Worm (Caenorhabditis elegans): ENCODE results near the gene gpx-2.

- TF ChIP-seq nfya-1 (tag; optimal IDR thresholded peaks at IDR 0.05; ENCODE audit: borderline replicate concordance, insufficient read depth) (no peak), ama-1 (optimal IDR thresholded peaks at IDR 0.05) (no peak), ama-1 (GFP tag; optimal IDR thresholded peaks at IDR 0.05) (no peak), zim-3 (tag; optimal IDR thresholded peaks at IDR 0.05) (no peak), aptf-3 (GFP tag; IDR thresholded peaks at IDR 0.05) (no peak), hlh-26 (GFP tag; conservative IDR thresholded peaks at IDR 0.05) (no peak), F33H1.4 (GFP tag; IDR thresholded peaks at IDR 0.05) (no peak), ZK185.1 (tag; optimal IDR thresholded peaks at IDR 0.05; ENCODE audit: poor library complexity, severe bottlenecking) (no peak), die-1 (tag; optimal IDR thresholded peaks at IDR 0.05) (no peak), mel-28 (tag; optimal IDR thresholded peaks at IDR 0.05; ENCODE audit: borderline replicate concordance) (no peak), hmg-1.2 (GFP tag; IDR thresholded peaks at IDR 0.05) (no peak), C06A6.2 (GFP tag; conservative IDR thresholded peaks at IDR 0.05) (no peak)
Measured at ce11 chrII:14904635-14905034, 38.1 kb downstream of the gpx-2 start.
